Worm (Caenorhabditis elegans) whole organism, L2 larva: ENCODE data around the gene C03H12.1.

Experiments
- elt-3 ChIP-seq: sonication (generic microtip); optimal IDR thresholded peaks from 2 replicates; lab custom pipeline; 2017; ENCODE audit warnings: missing biosample characterization, missing genetic modification characterization
- nhr-11 ChIP-seq: fragments of 150-350 bp; optimal IDR thresholded peaks from 2 replicates; lab custom pipeline; 2014; ENCODE audit warnings: missing biosample characterization, missing genetic modification characterization
- nhr-12 ChIP-seq: fragments of 150-350 bp; optimal IDR thresholded peaks from 2 replicates; lab custom pipeline; 2014; ENCODE audit warnings: missing biosample characterization, missing genetic modification characterization
- nhr-6 ChIP-seq: fragments of 150-350 bp; optimal IDR thresholded peaks from 2 replicates; lab custom pipeline; 2014; ENCODE audit warnings: missing biosample characterization, missing genetic modification characterization
- unc-62 ChIP-seq: fragments of 150-350 bp; optimal IDR thresholded peaks from 2 replicates; lab custom pipeline; 2014; ENCODE audit warnings: missing biosample characterization, missing genetic modification reagents, missing genetic modification characterization

ce11 chrX:15741852-15742251 is 52.6 kb downstream of the C03H12.1 start:
- TF ChIP-seq elt-3: no peak
- TF ChIP-seq nhr-6 (tag; lab: Kevin White, UChicago): no peak
- no peak for TF ChIP-seq nhr-12 (tag; lab: Kevin White, UChicago)
- TF ChIP-seq nhr-11 (tag; lab: Kevin White, UChicago): no peak
- TF ChIP-seq unc-62 (GFP tag; lab: Kevin White, UChicago): no peak
